Worm (Caenorhabditis elegans): Measurements from ENCODE around the gene cyp-23A1.

ce11 chrII:4531880-4532279 lies 19.9 kb downstream of the cyp-23A1 start, which contains the start of gene sra-32:
- TF ChIP-seq tra-4 (tag; optimal IDR thresholded peaks at IDR 0.05) (no peak), ama-1 (optimal IDR thresholded peaks at IDR 0.05) (no peak), ets-7 (tag; optimal IDR thresholded peaks at IDR 0.05) (no peak), pes-1 (GFP tag; IDR thresholded peaks at IDR 0.05) (no peak), hnd-1 (tag; optimal IDR thresholded peaks at IDR 0.05) (no peak), flt-1 (GFP tag; IDR thresholded peaks at IDR 0.05) (no peak), hmg-4 (GFP tag; optimal IDR thresholded peaks at IDR 0.05) (no peak), ceh-36 (tag; optimal IDR thresholded peaks at IDR 0.05) (no peak), aly-1 (tag; optimal IDR thresholded peaks at IDR 0.05) (no peak), sea-1 (GFP tag; conservative IDR thresholded peaks at IDR 0.05) (no peak), F13C5.2 (tag; optimal IDR thresholded peaks at IDR 0.05) (no peak), ceh-13 (GFP tag; optimal IDR thresholded peaks at IDR 0.05) (no peak), hmbx-1 (tag; optimal IDR thresholded peaks at IDR 0.05) (no peak)

Data from whole organism, early embryonic.